Fruit fly (Drosophila melanogaster) whole organism, embryonic: ENCODE results near the gene CG12115.

Experiments
- Abd-B ChIP-seq: fragments of 200-800 bp; sonication (Bioruptor generic); optimal IDR thresholded peaks from 2 replicates; lab custom pipeline; 2018; ENCODE audit warnings: missing biosample characterization, mild to moderate bottlenecking, missing genetic modification characterization, moderate library complexity
- C15 ChIP-seq: fragments of 200-800 bp; sonication (Bioruptor generic); IDR thresholded peaks from 3 replicates; pipeline ENCODE4 v1.3.6; 2022; ENCODE audit warnings: missing biosample characterization, missing genetic modification characterization
- CG10147 ChIP-seq: fragments of 200-800 bp; sonication (Bioruptor generic); optimal IDR thresholded peaks from 2 replicates; lab custom pipeline; 2019; ENCODE audit warnings: missing biosample characterization, mild to moderate bottlenecking, missing genetic modification characterization, moderate library complexity
- CG10209 ChIP-seq: fragments of 200-800 bp; sonication (Bioruptor generic); optimal IDR thresholded peaks from 3 replicates; lab custom pipeline; 2017; ENCODE audit warnings: missing biosample characterization, mild to moderate bottlenecking, missing genetic modification characterization, missing genetic modification reagents
- CG10543 ChIP-seq: fragments of 200-800 bp; sonication (Bioruptor generic); optimal IDR thresholded peaks from 3 replicates; lab custom pipeline; 2017; ENCODE audit warnings: missing biosample characterization, mild to moderate bottlenecking, missing genetic modification characterization, moderate library complexity
- CG11504 ChIP-seq: fragments of 200-800 bp; sonication (Bioruptor generic); optimal IDR thresholded peaks from 3 replicates; lab custom pipeline; 2019; ENCODE audit warnings: missing biosample characterization, mild to moderate bottlenecking, missing genetic modification characterization, moderate library complexity
- CG12155 ChIP-seq: fragments of 200-800 bp; sonication (Bioruptor generic); optimal IDR thresholded peaks from 3 replicates; lab custom pipeline; 2016; ENCODE audit warnings: missing biosample characterization, missing genetic modification characterization
- CG14014 ChIP-seq: fragments of 200-800 bp; sonication (Bioruptor generic); IDR thresholded peaks from 2 replicates; pipeline ENCODE4 v1.3.6; 2022; ENCODE audit warnings: missing biosample characterization, missing genetic modification characterization
- CG14050 ChIP-seq: fragments of 200-800 bp; sonication (Bioruptor generic); IDR thresholded peaks from 3 replicates; pipeline ENCODE4 v1.3.6; 2022; ENCODE audit warnings: missing biosample characterization, missing genetic modification characterization
- CG15011 ChIP-seq: fragments of 200-800 bp; sonication (Bioruptor generic); optimal IDR thresholded peaks from 3 replicates; lab custom pipeline; 2018; ENCODE audit warnings: missing biosample characterization, mild to moderate bottlenecking, missing genetic modification characterization
- CG15479 ChIP-seq: fragments of 200-800 bp; sonication (Bioruptor generic); optimal IDR thresholded peaks from 3 replicates; lab custom pipeline; 2019; ENCODE audit warnings: missing biosample characterization, mild to moderate bottlenecking, missing genetic modification characterization, moderate library complexity
- CG17912 ChIP-seq: fragments of 200-800 bp; sonication (Bioruptor generic); optimal IDR thresholded peaks from 2 replicates; lab custom pipeline; 2018; ENCODE audit warnings: missing biosample characterization, mild to moderate bottlenecking, missing genetic modification characterization
- CG18262 ChIP-seq: fragments of 200-800 bp; optimal IDR thresholded peaks from 3 replicates; lab custom pipeline; 2019; ENCODE audit warnings: missing biosample characterization, mild to moderate bottlenecking, missing genetic modification characterization, moderate library complexity
- CG2120 ChIP-seq: fragments of 200-800 bp; sonication (Bioruptor generic); optimal IDR thresholded peaks from 3 replicates; lab custom pipeline; 2016; ENCODE audit warnings: missing biosample characterization, missing genetic modification characterization
- CG2199 ChIP-seq: fragments of 200-800 bp; sonication (Bioruptor generic); IDR thresholded peaks from 3 replicates; pipeline ENCODE4 v1.3.6; 2022; ENCODE audit warnings: missing biosample characterization, missing genetic modification characterization
- CG2889 ChIP-seq: fragments of 200-800 bp; sonication (Bioruptor generic); IDR thresholded peaks from 3 replicates; pipeline ENCODE4 v1.3.6; 2022; ENCODE audit warnings: missing biosample characterization, missing genetic modification characterization
- CG4282 ChIP-seq: fragments of 200-800 bp; sonication (Bioruptor generic); optimal IDR thresholded peaks from 2 replicates; lab custom pipeline; 2016; ENCODE audit warnings: missing biosample characterization, missing genetic modification characterization
- CG4404 ChIP-seq: fragments of 200-800 bp; sonication (Bioruptor generic); IDR thresholded peaks from 2 replicates; pipeline ENCODE4 v1.3.6; 2022; ENCODE audit warnings: missing biosample characterization, missing genetic modification characterization
- CG4424 ChIP-seq: fragments of 200-800 bp; sonication (Bioruptor generic); optimal IDR thresholded peaks from 3 replicates; lab custom pipeline; 2016; ENCODE audit warnings: missing biosample characterization, missing genetic modification characterization
- CG4707 ChIP-seq: fragments of 200-800 bp; sonication (Bioruptor generic); optimal IDR thresholded peaks from 2 replicates; lab custom pipeline; 2018; ENCODE audit warnings: missing biosample characterization, mild to moderate bottlenecking, missing genetic modification characterization, moderate library complexity
- CG5245 ChIP-seq: fragments of 200-800 bp; sonication (Bioruptor generic); optimal IDR thresholded peaks from 3 replicates; lab custom pipeline; 2016; ENCODE audit warnings: missing biosample characterization, missing genetic modification characterization
- CG6654 ChIP-seq: fragments of 200-800 bp; sonication (Bioruptor generic); optimal IDR thresholded peaks from 2 replicates; lab custom pipeline; 2017; ENCODE audit warnings: missing biosample characterization, mild to moderate bottlenecking, missing genetic modification characterization
- CG6765 ChIP-seq: fragments of 200-800 bp; sonication (Bioruptor generic); optimal IDR thresholded peaks from 3 replicates; lab custom pipeline; 2017; ENCODE audit warnings: missing biosample characterization, mild to moderate bottlenecking, missing genetic modification characterization
- CG6791 ChIP-seq: fragments of 200-800 bp; sonication (Bioruptor generic); IDR thresholded peaks from 3 replicates; pipeline ENCODE4 v1.3.6; 2022; ENCODE audit warnings: missing biosample characterization, missing genetic modification characterization; ENCODE audit not compliant: partially characterized antibody
- CrebB ChIP-seq: fragments of 200-800 bp; sonication (Bioruptor generic); optimal IDR thresholded peaks from 3 replicates; lab custom pipeline; 2018; ENCODE audit warnings: missing biosample characterization, mild to moderate bottlenecking, missing genetic modification characterization
- D ChIP-seq, 2 experiments: fragments of 200-800 bp in 1 of 2; fragments of >200 bp in 1 of 2; sonication (Bioruptor generic) in 1 of 2; optimal IDR thresholded peaks; 2 replicates in 1 of 2; 3 replicates in 1 of 2; lab custom pipeline; 2017; ENCODE audit warnings: mild to moderate bottlenecking in 1 of 2, missing biosample characterization in 1 of 2, missing genetic modification characterization in 1 of 2, missing genetic modification reagents in 1 of 2
- Dad ChIP-seq: fragments of 200-800 bp; sonication (Bioruptor generic); optimal IDR thresholded peaks from 3 replicates; lab custom pipeline; 2016; ENCODE audit warnings: missing biosample characterization, missing genetic modification characterization
- E2f2 ChIP-seq: fragments of 200-800 bp; sonication (Bioruptor generic); IDR thresholded peaks from 2 replicates; pipeline ENCODE4 v1.3.6; 2022; ENCODE audit warnings: missing biosample characterization, missing genetic modification characterization
- NC2β ChIP-seq: fragments of 200-800 bp; sonication (Bioruptor generic); optimal IDR thresholded peaks from 2 replicates; lab custom pipeline; 2016; ENCODE audit warnings: missing biosample characterization, missing genetic modification characterization
- Neu2 ChIP-seq: fragments of 200-800 bp; sonication (Bioruptor generic); optimal IDR thresholded peaks from 3 replicates; lab custom pipeline; 2016; ENCODE audit warnings: missing biosample characterization, missing genetic modification characterization, borderline replicate concordance
- Trl ChIP-seq, 3 experiments: fragments of >200 bp in 2 of 3; fragments of 200-800 bp in 1 of 3; sonication (Bioruptor generic) in 1 of 3; optimal IDR thresholded peaks; 2 replicates in 1 of 3; 3 replicates in 2 of 3; lab custom pipeline; 2016 to 2017; ENCODE audit warnings: missing biosample characterization in 1 of 3, missing genetic modification characterization in 1 of 3
- bbx ChIP-seq: fragments of 200-800 bp; sonication (Bioruptor generic); IDR thresholded peaks from 2 replicates; pipeline ENCODE4 v1.3.6; 2022; ENCODE audit warnings: missing biosample characterization, missing genetic modification characterization; ENCODE audit not compliant: partially characterized antibody
- cg ChIP-seq: fragments of 200-800 bp; sonication (Bioruptor generic); optimal IDR thresholded peaks from 3 replicates; lab custom pipeline; 2019; ENCODE audit warnings: missing biosample characterization, mild to moderate bottlenecking, missing genetic modification characterization, moderate library complexity
- chinmo ChIP-seq: fragments of 200-800 bp; sonication (Bioruptor generic); IDR thresholded peaks from 4 replicates; pipeline ENCODE4 v1.3.6; 2022; ENCODE audit warnings: missing biosample characterization, missing genetic modification characterization; ENCODE audit not compliant: partially characterized antibody
- cwo ChIP-seq: fragments of 200-800 bp; sonication (Bioruptor generic); optimal IDR thresholded peaks from 3 replicates; lab custom pipeline; 2017; ENCODE audit warnings: missing biosample characterization, missing genetic modification characterization, mild to moderate bottlenecking, moderate library complexity, missing genetic modification reagents
- ham ChIP-seq: fragments of 200-800 bp; sonication (Bioruptor generic); IDR thresholded peaks from 2 replicates; pipeline ENCODE4 v1.3.6; 2022; ENCODE audit warnings: missing biosample characterization, missing genetic modification characterization
- hbn ChIP-seq: fragments of 200-800 bp; sonication (Bioruptor generic); IDR thresholded peaks from 2 replicates; pipeline ENCODE4 v1.3.6; 2022; ENCODE audit warnings: missing biosample characterization, missing genetic modification characterization; ENCODE audit not compliant: partially characterized antibody
- pan ChIP-seq, 4 experiments: fragments of >200 bp in 3 of 4; fragments of 200-800 bp in 1 of 4; sonication (Bioruptor generic) in 1 of 4; optimal IDR thresholded peaks in 3 of 4; IDR thresholded peaks in 1 of 4; 2 replicates each; pipeline versions ENCODE4 v1.3.6 to Lab custom; 2017 to 2022; ENCODE audit warnings: missing biosample characterization in 2 of 4, missing genetic modification characterization in 2 of 4, mixed read lengths in 1 of 4
- pho ChIP-seq: fragments of 200-800 bp; sonication (Bioruptor generic); optimal IDR thresholded peaks from 2 replicates; lab custom pipeline; 2016; ENCODE audit warnings: missing biosample characterization, missing genetic modification characterization
- repo ChIP-seq: fragments of 200-800 bp; sonication (Bioruptor generic); optimal IDR thresholded peaks from 2 replicates; lab custom pipeline; 2016; ENCODE audit warnings: missing biosample characterization, missing genetic modification characterization
- scrt ChIP-seq: fragments of 200-800 bp; sonication (Bioruptor generic); optimal IDR thresholded peaks from 2 replicates; lab custom pipeline; 2018; ENCODE audit warnings: missing biosample characterization, mild to moderate bottlenecking, missing genetic modification characterization, moderate library complexity
- sima ChIP-seq: fragments of 200-800 bp; sonication (Bioruptor generic); optimal IDR thresholded peaks from 2 replicates; lab custom pipeline; 2016; ENCODE audit warnings: missing biosample characterization, missing genetic modification characterization
- sisA ChIP-seq: fragments of 200-800 bp; sonication (Bioruptor generic); IDR thresholded peaks from 2 replicates; pipeline ENCODE4 v1.3.6; 2022; ENCODE audit warnings: missing biosample characterization, missing genetic modification characterization
- slp2 ChIP-seq: fragments of 200-800 bp; sonication (Bioruptor generic); optimal IDR thresholded peaks from 2 replicates; lab custom pipeline; 2016; ENCODE audit warnings: missing biosample characterization, missing genetic modification characterization
- tna ChIP-seq: fragments of 200-800 bp; sonication (Bioruptor generic); IDR thresholded peaks from 2 replicates; pipeline ENCODE4 v1.3.6; 2022; ENCODE audit warnings: missing biosample characterization, missing genetic modification characterization; ENCODE audit not compliant: partially characterized antibody
- tup ChIP-seq: fragments of 200-800 bp; sonication (Bioruptor generic); optimal IDR thresholded peaks from 2 replicates; lab custom pipeline; 2016; ENCODE audit warnings: missing biosample characterization, mild to moderate bottlenecking, missing genetic modification characterization, moderate library complexity
- wor ChIP-seq: fragments of 200-800 bp; sonication (Bioruptor generic); IDR thresholded peaks from 2 replicates; pipeline ENCODE4 v1.3.6; 2022; ENCODE audit warnings: missing biosample characterization, missing genetic modification characterization
- zen2 ChIP-seq: fragments of 200-800 bp; sonication (Bioruptor generic); IDR thresholded peaks from 3 replicates; pipeline ENCODE4 v1.3.6; 2022; ENCODE audit warnings: missing biosample characterization, missing genetic modification characterization; ENCODE audit not compliant: partially characterized antibody

The CG12115 gene

DNA sequence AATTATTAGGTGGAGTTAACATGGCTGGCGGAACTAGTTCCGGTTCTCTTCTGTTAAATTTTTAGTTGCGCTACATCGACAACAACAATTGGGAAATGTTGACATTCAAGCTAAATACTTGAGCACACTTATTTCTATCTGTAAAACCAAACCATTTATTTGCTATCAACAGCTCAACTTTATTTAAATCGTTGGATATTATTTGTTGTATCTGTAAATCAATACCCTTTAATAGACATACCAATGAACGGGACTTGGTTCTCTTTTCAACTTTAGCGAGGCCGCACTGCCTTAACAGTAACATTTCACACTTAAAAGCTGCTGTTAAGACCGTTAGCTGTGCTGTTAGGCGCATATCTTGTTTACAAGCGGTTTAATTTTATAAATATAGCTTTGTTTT, 3.2 kb upstream of the CG12115 start, which contains the start of gene CG12106 (continued):
- TF ChIP-seq CG6791 (GFP tag; lab: Robert Waterston, UW) = no peak
- TF ChIP-seq chinmo (GFP tag; lab: Robert Waterston, UW) = no peak
- no peak for TF ChIP-seq tna (GFP tag; lab: Robert Waterston, UW)
- TF ChIP-seq cwo (GFP tag; lab: Kevin White, UChicago) = peak; percentile 8
- no peak for TF ChIP-seq CG2199 (GFP tag; lab: Robert Waterston, UW)
- no peak for TF ChIP-seq zen2 (GFP tag; lab: Robert Waterston, UW)
- peak; percentile 60 for TF ChIP-seq CG11504 (tag; lab: Kevin White, UChicago)
- TF ChIP-seq CG12155 (GFP tag; lab: Kevin White, UChicago) = peak; percentile 32
- no peak for TF ChIP-seq Dad
- TF ChIP-seq CG5245 (GFP tag; lab: Kevin White, UChicago) = no peak
- peak; percentile 23 for TF ChIP-seq CG4424 (GFP tag; lab: Kevin White, UChicago)
- TF ChIP-seq CG4707 (GFP tag; lab: Kevin White, UChicago) = no peak
- no peak for TF ChIP-seq wor (GFP tag; lab: Robert Waterston, UW)
- TF ChIP-seq CG2889 (GFP tag; lab: Robert Waterston, UW) = no peak
- TF ChIP-seq slp2 (GFP tag; lab: Kevin White, UChicago) = no peak
- TF ChIP-seq CG4404 (GFP tag; lab: Robert Waterston, UW) = peak; percentile 31; the same call in 1 of the 2 replicates
- no peak for TF ChIP-seq repo (GFP tag; lab: Kevin White, UChicago)
- no peak for TF ChIP-seq cg (GFP tag; lab: Kevin White, UChicago)
- peak; percentile 37 for TF ChIP-seq CG10147 (GFP tag; lab: Kevin White, UChicago)
- no peak for TF ChIP-seq CG15011 (GFP tag; lab: Kevin White, UChicago)
- peak; percentile 30 for TF ChIP-seq NC2β (GFP tag; lab: Kevin White, UChicago)
- TF ChIP-seq bbx (GFP tag; lab: Robert Waterston, UW) = no peak
- no peak for TF ChIP-seq CG6654
- no peak for TF ChIP-seq CG17912
- TF ChIP-seq sisA (GFP tag; lab: Robert Waterston, UW) = no peak
- TF ChIP-seq pan (optimal IDR thresholded peaks at IDR 0.05; lab: Kevin White, UChicago) = no peak
- TF ChIP-seq pan (GFP tag; optimal IDR thresholded peaks at IDR 0.05 in 1 of 2, IDR thresholded peaks at IDR 0.05 in 1 of 2) = peak in 1 of 2 experiments; percentile 44
- TF ChIP-seq Neu2 (GFP tag; lab: Kevin White, UChicago) = no peak
- peak; percentile 74 for TF ChIP-seq CG2120 (GFP tag; lab: Kevin White, UChicago)
- 0 out of 2 replicates have a peak, but pooled peaks have one; percentile 36 for TF ChIP-seq CG14014
- no peak for TF ChIP-seq scrt (GFP tag; lab: Kevin White, UChicago)
- TF ChIP-seq ham = no peak
- TF ChIP-seq CG6765 (GFP tag; lab: Kevin White, UChicago) = no peak
- TF ChIP-seq CG14050 (GFP tag; lab: Robert Waterston, UW) = peak; percentile 32; the same call in 1 of the 3 replicates
- no peak for TF ChIP-seq C15 (GFP tag; lab: Robert Waterston, UW)
- TF ChIP-seq tup (GFP tag; lab: Kevin White, UChicago) = no peak
- TF ChIP-seq CG4282 (GFP tag; lab: Kevin White, UChicago) = no peak
- peak; percentile 29 for TF ChIP-seq CG15479
- no peak for TF ChIP-seq Trl (optimal IDR thresholded peaks at IDR 0.05; lab: Kevin White, UChicago)
- TF ChIP-seq Trl (GFP tag; optimal IDR thresholded peaks at IDR 0.05; lab: Kevin White, UChicago) = peak; percentile 39
- TF ChIP-seq Abd-B = peak; percentile 23
- no peak for TF ChIP-seq sima (GFP tag; lab: Kevin White, UChicago)
- no peak for TF ChIP-seq D (optimal IDR thresholded peaks at IDR 0.05; lab: Kevin White, UChicago)
- TF ChIP-seq D (GFP tag; optimal IDR thresholded peaks at IDR 0.05; lab: Kevin White, UChicago) = no peak
- peak; percentile 36 for TF ChIP-seq CG18262 (tag; lab: Kevin White, UChicago)
- peak; percentile 32 for TF ChIP-seq CG10543 (GFP tag; lab: Kevin White, UChicago)
- TF ChIP-seq CrebB (tag; lab: Kevin White, UChicago) = no peak
- no peak for TF ChIP-seq pho (GFP tag; lab: Kevin White, UChicago)
- TF ChIP-seq hbn (GFP tag; lab: Robert Waterston, UW) = no peak
- TF ChIP-seq E2f2 = peak; percentile 35; the same call in 1 of the 2 replicates
- TF ChIP-seq CG10209 (GFP tag; lab: Kevin White, UChicago) = peak; percentile 12
